Fruit fly (Drosophila melanogaster) whole organism, prepupa: ENCODE data around the gene wls.
A peak's percentile ranks its signal among the peaks of the same experiment; 100 is the strongest.

Source experiments
- Blimp-1 ChIP-seq: fragments of 200-800 bp; sonication (Bioruptor generic); optimal IDR thresholded peaks from 3 replicates; lab custom pipeline; 2017; ENCODE audit warnings: missing biosample characterization, missing genetic modification characterization, mild to moderate bottlenecking, moderate library complexity, missing genetic modification reagents
- CG1621 ChIP-seq: fragments of 200-800 bp; sonication (Bioruptor generic); optimal IDR thresholded peaks from 3 replicates; lab custom pipeline; 2018; ENCODE audit warnings: missing biosample characterization, mild to moderate bottlenecking, missing genetic modification characterization
- Ets96B ChIP-seq: fragments of 200-800 bp; optimal IDR thresholded peaks from 2 replicates; lab custom pipeline; 2019; ENCODE audit warnings: missing biosample characterization, mild to moderate bottlenecking, missing genetic modification characterization, moderate library complexity
- achi ChIP-seq: fragments of 200-800 bp; sonication (Bioruptor generic); optimal IDR thresholded peaks from 3 replicates; lab custom pipeline; 2016; ENCODE audit warnings: missing biosample characterization, missing genetic modification characterization
- dsx ChIP-seq: fragments of 200-800 bp; optimal IDR thresholded peaks from 3 replicates; lab custom pipeline; 2019; ENCODE audit warnings: missing biosample characterization, mild to moderate bottlenecking, missing genetic modification characterization, moderate library complexity; ENCODE audit not compliant: poor library complexity, severe bottlenecking
- esn ChIP-seq: fragments of 200-800 bp; sonication (Bioruptor generic); optimal IDR thresholded peaks from 2 replicates; lab custom pipeline; 2016; ENCODE audit warnings: missing biosample characterization, mild to moderate bottlenecking, missing genetic modification characterization, moderate library complexity

DNA sequence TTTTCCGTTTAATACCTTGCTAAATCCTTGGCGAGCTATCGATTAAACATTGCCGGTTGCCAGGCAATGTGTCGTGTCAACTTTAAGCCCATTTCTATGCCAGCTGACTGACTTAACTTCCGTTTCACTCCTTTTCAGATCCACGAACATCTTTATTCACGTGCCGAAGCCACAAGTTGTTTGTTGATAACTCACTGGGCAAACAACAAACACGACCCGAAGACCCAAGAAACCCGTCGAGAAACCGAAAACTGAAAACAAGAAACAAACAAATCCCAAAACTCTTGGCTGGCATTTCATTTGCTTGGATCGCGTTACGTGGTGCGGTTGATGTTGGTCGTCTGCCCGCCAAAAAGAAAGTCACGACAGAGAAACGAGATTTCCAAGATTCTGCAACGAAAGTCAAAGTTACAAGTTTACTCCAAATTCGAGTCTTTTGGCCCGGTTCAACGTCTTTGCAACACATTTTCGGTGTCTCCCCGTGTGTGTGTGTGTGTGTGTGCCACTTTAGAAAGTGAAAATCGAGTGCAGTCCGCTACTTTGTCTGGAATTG is 18.6 kb downstream of the wls start, which contains the start of gene CG6216:
- TF ChIP-seq CG1621: no peak
- TF ChIP-seq achi (GFP tag; lab: Kevin White, UChicago): peak; percentile 6
- TF ChIP-seq Blimp-1 (GFP tag; lab: Kevin White, UChicago): peak; percentile 99
- TF ChIP-seq esn (GFP tag; lab: Kevin White, UChicago): no peak
- TF ChIP-seq dsx: no peak
- no peak for TF ChIP-seq Ets96B
